Fruit fly (Drosophila melanogaster) whole organism, embryonic: Measurements from ENCODE around the gene Mfe2.

Source experiments
- Adf1 ChIP-seq: fragments of 200-800 bp; sonication (Bioruptor generic); IDR thresholded peaks from 2 replicates; pipeline ENCODE4 v1.3.6; 2022; ENCODE audit warnings: missing biosample characterization, missing genetic modification characterization
- Atf-2 ChIP-seq: fragments of 200-800 bp; sonication (Bioruptor generic); optimal IDR thresholded peaks from 2 replicates; lab custom pipeline; 2016; ENCODE audit warnings: missing biosample characterization, missing genetic modification characterization
- Atf3 ChIP-seq: fragments of 200-800 bp; sonication (Bioruptor generic); optimal IDR thresholded peaks from 3 replicates; lab custom pipeline; 2016; ENCODE audit warnings: missing biosample characterization, missing genetic modification characterization
- Bteb2 ChIP-seq: fragments of 200-800 bp; sonication (Bioruptor generic); optimal IDR thresholded peaks from 2 replicates; lab custom pipeline; 2016; ENCODE audit warnings: missing biosample characterization, missing genetic modification characterization
- CG13775 ChIP-seq: fragments of 200-800 bp; sonication (Bioruptor generic); optimal IDR thresholded peaks from 3 replicates; lab custom pipeline; 2017; ENCODE audit warnings: missing biosample characterization, mild to moderate bottlenecking, missing genetic modification characterization
- CG1602 ChIP-seq: fragments of 200-800 bp; sonication (Bioruptor generic); optimal IDR thresholded peaks from 3 replicates; lab custom pipeline; 2016; ENCODE audit warnings: missing biosample characterization, missing genetic modification characterization
- CG16813 ChIP-seq: fragments of 200-800 bp; sonication (Bioruptor generic); IDR thresholded peaks from 3 replicates; pipeline ENCODE4 v1.3.6; 2022; ENCODE audit warnings: missing biosample characterization, missing genetic modification characterization; ENCODE audit not compliant: partially characterized antibody
- CG3281 ChIP-seq: fragments of 200-800 bp; sonication (Bioruptor generic); optimal IDR thresholded peaks from 3 replicates; lab custom pipeline; 2017; ENCODE audit warnings: missing biosample characterization, mild to moderate bottlenecking, missing genetic modification characterization
- CG3838 ChIP-seq: fragments of 200-800 bp; sonication (Bioruptor generic); optimal IDR thresholded peaks from 3 replicates; lab custom pipeline; 2016; ENCODE audit warnings: missing biosample characterization, missing genetic modification characterization
- CG4328 ChIP-seq: fragments of 200-800 bp; sonication (Bioruptor generic); optimal IDR thresholded peaks from 3 replicates; lab custom pipeline; 2017; ENCODE audit warnings: missing biosample characterization, missing genetic modification reagents, missing genetic modification characterization
- CG43689 ChIP-seq: fragments of 200-800 bp; sonication (Bioruptor generic); IDR thresholded peaks from 2 replicates; pipeline ENCODE4 v1.3.6; 2022; ENCODE audit warnings: missing biosample characterization, missing genetic modification characterization
- CG4617 ChIP-seq: fragments of 200-800 bp; sonication (Bioruptor generic); optimal IDR thresholded peaks from 3 replicates; lab custom pipeline; 2016; ENCODE audit warnings: missing biosample characterization, missing genetic modification characterization, borderline replicate concordance
- CG7357 ChIP-seq: fragments of 200-800 bp; sonication (Bioruptor generic); IDR thresholded peaks from 3 replicates; pipeline ENCODE4 v1.3.6; 2022; ENCODE audit warnings: missing biosample characterization, missing genetic modification characterization
- CG7963 ChIP-seq: fragments of 200-800 bp; sonication (Bioruptor generic); IDR thresholded peaks from 3 replicates; pipeline ENCODE4 v1.3.6; 2022; ENCODE audit warnings: missing biosample characterization, missing genetic modification characterization; ENCODE audit not compliant: partially characterized antibody
- CG7987 ChIP-seq: fragments of 200-800 bp; sonication (Bioruptor generic); optimal IDR thresholded peaks from 2 replicates; lab custom pipeline; 2018; ENCODE audit warnings: missing biosample characterization, mild to moderate bottlenecking, missing genetic modification characterization, moderate library complexity
- CG8478 ChIP-seq: fragments of >200 bp; optimal IDR thresholded peaks from 2 replicates; lab custom pipeline; 2018
- CG8924 ChIP-seq: fragments of 200-800 bp; optimal IDR thresholded peaks from 3 replicates; lab custom pipeline; 2019; ENCODE audit warnings: missing biosample characterization, mild to moderate bottlenecking, missing genetic modification characterization, moderate library complexity
- CG9817 ChIP-seq: fragments of 200-800 bp; sonication (Bioruptor generic); optimal IDR thresholded peaks from 2 replicates; lab custom pipeline; 2018; ENCODE audit warnings: missing biosample characterization, mild to moderate bottlenecking, missing genetic modification characterization, moderate library complexity
- Dll ChIP-seq: fragments of 200-800 bp; sonication (Bioruptor generic); IDR thresholded peaks from 4 replicates; pipeline ENCODE4 v1.3.6; 2022; ENCODE audit warnings: missing biosample characterization, missing genetic modification characterization; ENCODE audit not compliant: partially characterized antibody
- Dref ChIP-seq: fragments of 200-800 bp; sonication (Bioruptor generic); IDR thresholded peaks from 2 replicates; pipeline ENCODE4 v1.3.6; 2022; ENCODE audit warnings: missing biosample characterization, missing genetic modification characterization
- Ets97D ChIP-seq: fragments of 200-800 bp; sonication (Bioruptor generic); optimal IDR thresholded peaks from 3 replicates; lab custom pipeline; 2016; ENCODE audit warnings: missing biosample characterization, missing genetic modification characterization
- Gsc ChIP-seq: fragments of 200-800 bp; sonication (Bioruptor generic); IDR thresholded peaks from 2 replicates; pipeline ENCODE4 v1.3.6; 2022; ENCODE audit warnings: missing biosample characterization, missing genetic modification characterization
- HmgZ ChIP-seq: fragments of 200-800 bp; sonication (Bioruptor generic); optimal IDR thresholded peaks from 2 replicates; lab custom pipeline; 2018; ENCODE audit warnings: missing biosample characterization, mild to moderate bottlenecking, missing genetic modification characterization
- Hr39 ChIP-seq: fragments of >200 bp; optimal IDR thresholded peaks from 2 replicates; lab custom pipeline; 2017
- Hr51 ChIP-seq, 2 experiments: fragments of 200-800 bp; sonication (Bioruptor generic); optimal IDR thresholded peaks; 2 replicates in 1 of 2; 3 replicates in 1 of 2; lab custom pipeline; 2016 to 2018; ENCODE audit warnings: missing biosample characterization in 2 of 2, missing genetic modification characterization in 2 of 2, mild to moderate bottlenecking in 1 of 2, moderate library complexity in 1 of 2
- MESR4 ChIP-seq: fragments of 200-800 bp; sonication (Bioruptor generic); optimal IDR thresholded peaks from 2 replicates; lab custom pipeline; 2018; ENCODE audit warnings: missing biosample characterization, mild to moderate bottlenecking, missing genetic modification characterization, moderate library complexity
- Mes4 ChIP-seq: fragments of 200-800 bp; sonication (Bioruptor generic); optimal IDR thresholded peaks from 2 replicates; lab custom pipeline; 2016; ENCODE audit warnings: missing biosample characterization, missing genetic modification characterization
- NC2α ChIP-seq: fragments of 200-800 bp; sonication (Bioruptor generic); optimal IDR thresholded peaks from 2 replicates; lab custom pipeline; 2016; ENCODE audit warnings: missing biosample characterization, missing genetic modification characterization
- NFAT ChIP-seq: fragments of 200-800 bp; sonication (Bioruptor generic); IDR thresholded peaks from 2 replicates; pipeline ENCODE4 v1.3.6; 2022; ENCODE audit warnings: missing biosample characterization, missing genetic modification characterization
- Nf-YC ChIP-seq: fragments of 200-800 bp; optimal IDR thresholded peaks from 3 replicates; lab custom pipeline; 2019; ENCODE audit warnings: missing biosample characterization, mild to moderate bottlenecking, missing genetic modification characterization, moderate library complexity
- Side ChIP-seq: fragments of 200-800 bp; sonication (Bioruptor generic); optimal IDR thresholded peaks from 2 replicates; lab custom pipeline; 2016; ENCODE audit warnings: missing biosample characterization, missing genetic modification characterization
- Sry-δ ChIP-seq: fragments of 200-800 bp; sonication (Bioruptor generic); optimal IDR thresholded peaks from 2 replicates; lab custom pipeline; 2016; ENCODE audit warnings: missing biosample characterization, missing genetic modification characterization
- Usf ChIP-seq: fragments of 200-800 bp; sonication (Bioruptor generic); optimal IDR thresholded peaks from 2 replicates; lab custom pipeline; 2017; ENCODE audit warnings: missing genotype, missing biosample characterization, missing genetic modification characterization
- ac ChIP-seq: fragments of 200-800 bp; sonication (Bioruptor generic); optimal IDR thresholded peaks from 3 replicates; lab custom pipeline; 2017; ENCODE audit warnings: missing biosample characterization, mild to moderate bottlenecking, missing genetic modification characterization
- bbx ChIP-seq: fragments of 200-800 bp; sonication (Bioruptor generic); IDR thresholded peaks from 2 replicates; pipeline ENCODE4 v1.3.6; 2022; ENCODE audit warnings: missing biosample characterization, missing genetic modification characterization; ENCODE audit not compliant: partially characterized antibody
- bigmax ChIP-seq: fragments of 200-800 bp; sonication (Bioruptor generic); optimal IDR thresholded peaks from 2 replicates; lab custom pipeline; 2018; ENCODE audit warnings: missing biosample characterization, mild to moderate bottlenecking, missing genetic modification characterization
- cad ChIP-seq: fragments of >200 bp; optimal IDR thresholded peaks from 2 replicates; lab custom pipeline; 2017; ENCODE audit warnings: missing biosample characterization, missing genetic modification characterization
- chif ChIP-seq, 2 experiments: fragments of 200-800 bp; sonication (Bioruptor generic); optimal IDR thresholded peaks; 3 replicates each; lab custom pipeline; 2016; ENCODE audit warnings: missing biosample characterization in 2 of 2, missing genetic modification characterization in 2 of 2
- da ChIP-seq: fragments of 200-800 bp; sonication (Bioruptor generic); optimal IDR thresholded peaks from 2 replicates; lab custom pipeline; 2016; ENCODE audit warnings: missing biosample characterization, missing genetic modification characterization
- dimm ChIP-seq: fragments of 200-800 bp; sonication (Bioruptor generic); IDR thresholded peaks from 2 replicates; pipeline ENCODE4 v1.3.6; 2022; ENCODE audit warnings: missing biosample characterization, missing genetic modification characterization
- fd96Cb ChIP-seq: fragments of 200-800 bp; sonication (Bioruptor generic); optimal IDR thresholded peaks from 2 replicates; lab custom pipeline; 2018; ENCODE audit warnings: missing biosample characterization, mild to moderate bottlenecking, missing genetic modification characterization, moderate library complexity
- ftz-f1 ChIP-seq: fragments of 200-800 bp; sonication (Bioruptor generic); optimal IDR thresholded peaks from 2 replicates; lab custom pipeline; 2016; ENCODE audit warnings: missing biosample characterization, missing genetic modification characterization
- ind ChIP-seq: fragments of 200-800 bp; sonication (Bioruptor generic); optimal IDR thresholded peaks from 3 replicates; lab custom pipeline; 2016; ENCODE audit warnings: missing biosample characterization, missing genetic modification characterization
- lilli ChIP-seq: fragments of 200-800 bp; sonication (Bioruptor generic); optimal IDR thresholded peaks from 3 replicates; lab custom pipeline; 2016; ENCODE audit warnings: missing biosample characterization, missing genetic modification characterization
- p53 ChIP-seq: fragments of 200-800 bp; sonication (Bioruptor generic); optimal IDR thresholded peaks from 2 replicates; lab custom pipeline; 2016; ENCODE audit warnings: missing biosample characterization, missing genetic modification characterization
- sd ChIP-seq: fragments of 200-800 bp; sonication (Bioruptor generic); optimal IDR thresholded peaks from 3 replicates; lab custom pipeline; 2018; ENCODE audit warnings: missing biosample characterization, mild to moderate bottlenecking, missing genetic modification characterization, moderate library complexity
- seq ChIP-seq: fragments of 200-800 bp; sonication (Bioruptor generic); IDR thresholded peaks from 2 replicates; pipeline ENCODE4 v1.3.6; 2022; ENCODE audit warnings: missing biosample characterization, missing genetic modification characterization
- tna ChIP-seq: fragments of 200-800 bp; sonication (Bioruptor generic); IDR thresholded peaks from 2 replicates; pipeline ENCODE4 v1.3.6; 2022; ENCODE audit warnings: missing biosample characterization, missing genetic modification characterization; ENCODE audit not compliant: partially characterized antibody
- tx ChIP-seq: fragments of 200-800 bp; sonication (Bioruptor generic); optimal IDR thresholded peaks from 2 replicates; lab custom pipeline; 2016; ENCODE audit warnings: missing biosample characterization, missing genetic modification characterization
- vvl ChIP-seq: fragments of 200-800 bp; sonication (Bioruptor generic); IDR thresholded peaks from 2 replicates; pipeline ENCODE4 v1.3.6; 2022; ENCODE audit warnings: missing biosample characterization, missing genetic modification characterization

Mfe2 gene

DNA sequence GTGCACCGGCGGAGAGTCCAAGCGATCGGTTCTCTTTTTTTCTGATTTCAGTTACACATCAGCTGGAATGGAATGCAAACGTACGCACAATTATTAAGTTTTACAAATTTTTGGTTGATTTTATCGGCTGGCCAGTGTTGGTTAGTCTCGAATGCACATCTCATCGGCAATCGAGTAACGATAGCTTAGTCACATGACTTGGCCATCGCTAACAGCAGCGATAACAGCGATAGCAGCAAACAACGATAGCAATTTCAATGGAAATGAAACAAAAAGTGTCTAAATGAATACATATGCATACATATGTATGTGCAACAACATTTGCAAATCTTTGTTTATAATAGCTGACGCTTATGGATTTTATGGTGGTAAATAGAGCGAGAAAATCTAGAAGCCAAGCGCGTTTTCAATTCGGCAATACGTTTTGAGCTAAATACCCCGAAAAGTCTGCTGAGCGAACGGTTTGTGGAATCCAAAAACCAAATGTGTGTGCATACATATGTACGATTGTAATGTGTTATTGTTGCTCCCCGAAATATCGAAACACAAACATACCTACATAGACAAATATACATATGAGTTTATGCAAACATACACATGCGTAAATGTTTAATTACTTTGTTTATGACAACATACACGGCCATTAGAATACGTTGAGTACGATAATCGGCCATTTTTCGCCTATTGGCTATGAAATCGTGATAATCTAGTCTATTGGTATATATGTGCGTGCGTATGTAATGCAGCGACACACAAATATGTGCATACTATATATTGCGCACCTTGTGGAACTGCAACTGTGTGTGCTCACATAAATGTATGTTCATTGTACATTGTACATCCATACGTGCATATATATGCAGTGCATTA lies 25.9 kb downstream of the Mfe2 start, which contains the start of gene CG3632 (continued):
- TF ChIP-seq Usf, result no peak
- TF ChIP-seq CG4328, result no peak
- TF ChIP-seq CG7987 (GFP tag; lab: Kevin White, UChicago), result peak; percentile 51
- no peak for TF ChIP-seq dimm (GFP tag; lab: Robert Waterston, UW)
- peak; percentile 71 for TF ChIP-seq CG4617 (GFP tag; lab: Kevin White, UChicago)
- TF ChIP-seq seq (GFP tag; lab: Robert Waterston, UW), result no peak
- no peak for TF ChIP-seq CG7357 (GFP tag; lab: Robert Waterston, UW)
- TF ChIP-seq bbx (GFP tag; lab: Robert Waterston, UW), result peak; percentile 92
- TF ChIP-seq Atf-2 (GFP tag; lab: Kevin White, UChicago), result peak; percentile 17
- TF ChIP-seq CG9817 (tag; lab: Kevin White, UChicago), result no peak
- peak; percentile 51; the same call in 1 of the 2 replicates for TF ChIP-seq NFAT
- TF ChIP-seq NC2α, result no peak
- no peak for TF ChIP-seq Bteb2 (GFP tag; lab: Kevin White, UChicago)
- TF ChIP-seq Dll (GFP tag; lab: Robert Waterston, UW), result peak; percentile 65; the same call in 3 of the 4 replicates
- peak; percentile 92 for TF ChIP-seq CG3838 (GFP tag; lab: Kevin White, UChicago)
- no peak for TF ChIP-seq CG43689 (GFP tag; lab: Robert Waterston, UW)
- TF ChIP-seq HmgZ, result peak; percentile 56
- no peak for TF ChIP-seq Gsc (GFP tag; lab: Robert Waterston, UW)
- TF ChIP-seq MESR4 (GFP tag; lab: Kevin White, UChicago), result peak; percentile 63
- peak; percentile 10 for TF ChIP-seq Side (GFP tag; lab: Kevin White, UChicago)
- peak; percentile 82 for TF ChIP-seq CG16813
- no peak for TF ChIP-seq ac (GFP tag; lab: Kevin White, UChicago)
- peak; percentile 16 for TF ChIP-seq p53 (GFP tag; lab: Kevin White, UChicago)
- TF ChIP-seq ftz-f1 (GFP tag; lab: Kevin White, UChicago), result peak; percentile 1
- TF ChIP-seq da (GFP tag; lab: Kevin White, UChicago), result no peak
- no peak for TF ChIP-seq CG1602
- TF ChIP-seq sd, result peak; percentile 64
- peak; percentile 36; the same call in 1 of the 2 replicates for TF ChIP-seq Adf1 (GFP tag; lab: Robert Waterston, UW)
- TF ChIP-seq lilli, result peak; percentile 77
- no peak for TF ChIP-seq CG8478
- peak; percentile 88 for TF ChIP-seq Dref
- TF ChIP-seq Sry-δ, result peak; percentile 94
- TF ChIP-seq chif (GFP tag; optimal IDR thresholded peaks at IDR 0.05; lab: Kevin White, UChicago), result peak in 1 of 2 experiments; percentile 26
- TF ChIP-seq CG7963 (GFP tag; lab: Robert Waterston, UW), result peak; percentile 89
- no peak for TF ChIP-seq Mes4 (GFP tag; lab: Kevin White, UChicago)
- no peak for TF ChIP-seq fd96Cb (tag; lab: Kevin White, UChicago)
- peak; percentile 53 for TF ChIP-seq bigmax (GFP tag; lab: Kevin White, UChicago)
- TF ChIP-seq CG13775 (GFP tag; lab: Kevin White, UChicago), result peak; percentile 2
- TF ChIP-seq vvl (GFP tag; lab: Robert Waterston, UW), result peak; percentile 73
- TF ChIP-seq tx (GFP tag; lab: Kevin White, UChicago), result peak; percentile 3
- TF ChIP-seq CG8924 (tag; lab: Kevin White, UChicago), result peak; percentile 58
- TF ChIP-seq tna (GFP tag; lab: Robert Waterston, UW), result peak; percentile 73
- peak in 1 of 2 experiments; percentile 24 for TF ChIP-seq Hr51 (GFP tag; optimal IDR thresholded peaks at IDR 0.05; lab: Kevin White, UChicago)
- peak; percentile 3 for TF ChIP-seq Atf3 (GFP tag; lab: Kevin White, UChicago)
- TF ChIP-seq cad (GFP tag; lab: Kevin White, UChicago), result no peak
- TF ChIP-seq Hr39 (lab: Kevin White, UChicago), result no peak
- peak; percentile 23 for TF ChIP-seq CG3281 (GFP tag; lab: Kevin White, UChicago)
- peak; percentile 53 for TF ChIP-seq Nf-YC (tag; lab: Kevin White, UChicago)
- TF ChIP-seq ind (GFP tag; lab: Kevin White, UChicago), result peak; percentile 25
- TF ChIP-seq Ets97D (GFP tag; lab: Kevin White, UChicago), result peak; percentile 71
